Worm (Caenorhabditis elegans): ENCODE data around the gene F08F8.7.

DNA sequence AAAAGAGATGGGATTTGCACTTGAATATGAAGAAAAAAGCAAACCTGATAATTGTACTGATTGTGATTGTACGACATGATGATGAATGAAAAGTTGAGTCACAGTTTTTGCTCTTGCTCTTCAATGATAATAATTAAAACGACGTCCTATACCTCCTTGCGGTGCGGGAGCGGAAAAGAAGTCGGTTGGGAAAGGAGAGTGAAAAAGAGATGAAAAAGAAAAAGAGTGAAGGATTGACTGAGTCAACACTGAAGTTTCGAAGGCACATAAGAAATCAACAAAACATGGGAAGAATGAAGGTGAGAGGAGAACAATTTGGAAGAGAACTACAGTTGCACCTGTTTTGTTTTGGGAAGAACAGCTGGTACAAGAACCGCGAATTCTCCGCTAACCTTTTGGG, 27.6 kb downstream of the F08F8.7 start, which contains the start of gene F56C9.8:
- no peak for TF ChIP-seq snpc-4 (tag; optimal IDR thresholded peaks at IDR 0.05)
- no peak for TF ChIP-seq nhr-19 (GFP tag; conservative IDR thresholded peaks at IDR 0.05)
- TF ChIP-seq tlp-1 (tag; optimal IDR thresholded peaks at IDR 0.05), result no peak
- TF ChIP-seq fkh-10 (GFP tag; optimal IDR thresholded peaks at IDR 0.05), result no peak
- no peak for TF ChIP-seq ama-1 (optimal IDR thresholded peaks at IDR 0.05)
- TF ChIP-seq lin-13 (GFP tag; optimal IDR thresholded peaks at IDR 0.05), result no peak
- TF ChIP-seq zag-1 (tag; optimal IDR thresholded peaks at IDR 0.05), result no peak
- TF ChIP-seq skn-1 (tag; optimal IDR thresholded peaks at IDR 0.05), result no peak
- no peak for TF ChIP-seq nhr-11 (tag; optimal IDR thresholded peaks at IDR 0.05)
- no peak for TF ChIP-seq blmp-1 (tag; optimal IDR thresholded peaks at IDR 0.05)
- TF ChIP-seq nhr-12 (tag; optimal IDR thresholded peaks at IDR 0.05), result no peak
